Worm (Caenorhabditis elegans): ENCODE results near the gene Y49A3A.4.
"Not testable (repeated sequence)": the region's sequence is repeated elsewhere in the genome, so short reads cannot be mapped to it uniquely, and the experiment has no call there.

Y49A3A.4 gene

ce11 chrV:14311115-14311514, 47.6 kb downstream of the Y49A3A.4 start, which contains the start of gene ddn-3:
Gene ddn-3, minus strand, starts transcription at chrV:14311215.
- TF ChIP-seq sea-1 (GFP tag; conservative IDR thresholded peaks at IDR 0.05) (no peak), F13C5.2 (tag; optimal IDR thresholded peaks at IDR 0.05) (no peak), hmbx-1 (tag; optimal IDR thresholded peaks at IDR 0.05) (no peak), B0310.2 (tag; optimal IDR thresholded peaks at IDR 0.05) (no peak), flt-1 (GFP tag; IDR thresholded peaks at IDR 0.05) (no peak), tra-4 (tag; optimal IDR thresholded peaks at IDR 0.05) (no peak), hnd-1 (tag; optimal IDR thresholded peaks at IDR 0.05) (no peak), pes-1 (GFP tag; IDR thresholded peaks at IDR 0.05) (no peak), ama-1 (optimal IDR thresholded peaks at IDR 0.05) (no peak), tbx-37 (GFP tag; conservative IDR thresholded peaks at IDR 0.05) (no peak), aly-1 (tag; optimal IDR thresholded peaks at IDR 0.05) (no peak), hmg-4 (GFP tag; optimal IDR thresholded peaks at IDR 0.05) (no peak), scrt-1 (GFP tag; IDR thresholded peaks at IDR 0.05) (no peak), ceh-13 (GFP tag; optimal IDR thresholded peaks at IDR 0.05) (no peak), tbx-11 (GFP tag; IDR thresholded peaks at IDR 0.05) (no peak), ets-7 (tag; optimal IDR thresholded peaks at IDR 0.05) (no peak), ceh-36 (tag; optimal IDR thresholded peaks at IDR 0.05) (no peak)

- TF ChIP-seq B0310.2 (tag; optimal IDR thresholded peaks at IDR 0.05); pes-1 (GFP tag; IDR thresholded peaks at IDR 0.05); ets-7 (tag; optimal IDR thresholded peaks at IDR 0.05): not testable (repeated sequence)
These were observed 49.1 kb downstream of the Y49A3A.4 start, which contains the start of gene F14D7.14 for ce11 chrV:14309632-14310031. Gene F14D7.14, plus strand, starts transcription at chrV:14309932.

- not testable (repeated sequence) for TF ChIP-seq tbx-37 (GFP tag; conservative IDR thresholded peaks at IDR 0.05); flt-1 (GFP tag; IDR thresholded peaks at IDR 0.05); B0310.2 (tag; optimal IDR thresholded peaks at IDR 0.05)
These were observed 50.5 kb downstream of the Y49A3A.4 start, which contains the start of gene spig-5 for ce11 chrV:14308164-14308563. Gene spig-5, plus strand, starts transcription at chrV:14308464.

Data from whole organism, early embryonic.